Worm (Caenorhabditis elegans) whole organism, L4/young adult: Measurements from ENCODE around the gene W10G11.19.

Experiments
- W03F9.2 ChIP-seq: fragments of 150-350 bp; optimal IDR thresholded peaks from 2 replicates; lab custom pipeline; 2014; ENCODE audit warnings: missing biosample characterization, missing genetic modification characterization
- dao-5 ChIP-seq: sonication (generic microtip); optimal IDR thresholded peaks from 2 replicates; lab custom pipeline; 2016; ENCODE audit warnings: missing genotype, missing genetic modification characterization, moderate library complexity, missing compliant biosample characterization
- him-1 ChIP-seq: sonication (generic microtip); optimal IDR thresholded peaks from 2 replicates; lab custom pipeline; 2016; ENCODE audit warnings: missing genotype, missing genetic modification reagents, missing genetic modification characterization, missing compliant biosample characterization

- no peak for TF ChIP-seq dao-5 (tag; lab: Kevin White, UChicago)
- TF ChIP-seq him-1 (tag; lab: Kevin White, UChicago): no peak
- no peak for TF ChIP-seq W03F9.2
Measured at ce11 chrII:3524097-3524496, 26.4 kb upstream of the W10G11.19 start, which contains the start of gene col-72.
